Fruit fly (Drosophila melanogaster): Measurements from ENCODE around the gene sw.

Gene sw

DNA sequence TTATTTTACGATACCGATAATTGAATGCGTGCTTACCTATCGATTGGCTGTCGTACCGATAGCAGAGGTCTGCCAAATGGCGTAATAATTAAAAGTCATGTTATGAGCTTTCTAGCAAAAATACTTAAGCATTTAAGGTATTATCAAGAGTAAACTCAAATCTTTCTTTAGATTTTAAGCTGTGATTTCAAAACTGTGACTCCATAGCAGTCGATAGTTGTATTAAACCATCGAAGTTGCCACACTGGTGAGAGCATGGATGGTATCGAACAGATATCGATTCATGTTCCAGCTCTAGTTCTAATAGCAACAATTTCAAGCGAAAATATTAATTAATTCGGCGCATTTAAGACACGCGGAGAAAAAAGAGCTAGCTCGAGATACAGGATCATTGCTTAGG, 14.9 kb upstream of the sw start, which contains the start of the genes CG17068 and Rab10 (continued):
- TF ChIP-seq CG11093 (GFP tag; IDR thresholded peaks at IDR 0.05) (no peak), cato (GFP tag; optimal IDR thresholded peaks at IDR 0.05; ENCODE audit: borderline replicate concordance) (no peak), CG12104 (GFP tag; optimal IDR thresholded peaks at IDR 0.05) (no peak), oc (tag; optimal IDR thresholded peaks at IDR 0.05) (no peak), CG2199 (GFP tag; IDR thresholded peaks at IDR 0.05) (no peak), MESR4 (GFP tag; optimal IDR thresholded peaks at IDR 0.05) (no peak), dati (GFP tag; IDR thresholded peaks at IDR 0.05) (no peak), nmo (GFP tag; optimal IDR thresholded peaks at IDR 0.05) (peak; percentile 50), sc (optimal IDR thresholded peaks at IDR 0.05) (no peak), sc (GFP tag; optimal IDR thresholded peaks at IDR 0.05) (no peak), Jarid2 (GFP tag; optimal IDR thresholded peaks at IDR 0.05) (no peak), HLH3B (GFP tag; IDR thresholded peaks at IDR 0.05) (no peak), grau (tag; optimal IDR thresholded peaks at IDR 0.05) (peak; percentile 12), CG6683 (GFP tag; optimal IDR thresholded peaks at IDR 0.05) (no peak), nerfin-1 (tag; optimal IDR thresholded peaks at IDR 0.05) (no peak), CG10366 (GFP tag; IDR thresholded peaks at IDR 0.05) (no peak), emc (GFP tag; optimal IDR thresholded peaks at IDR 0.05) (no peak), Trl (optimal IDR thresholded peaks at IDR 0.05) (no peak), Trl (GFP tag; optimal IDR thresholded peaks at IDR 0.05) (peak; percentile 30), HmgZ (tag; optimal IDR thresholded peaks at IDR 0.05) (peak; percentile 19), CG9609 (GFP tag; optimal IDR thresholded peaks at IDR 0.05) (no peak), run (tag; optimal IDR thresholded peaks at IDR 0.05) (no peak), Ets65A (GFP tag) (no peak), NfI (GFP tag; optimal IDR thresholded peaks at IDR 0.05) (no peak), nau (GFP tag; optimal IDR thresholded peaks at IDR 0.05) (no peak), Oaz (GFP tag; IDR thresholded peaks at IDR 0.05) (no peak), Mrtf (GFP tag; IDR thresholded peaks at IDR 0.05) (no peak), CG3281 (GFP tag; optimal IDR thresholded peaks at IDR 0.05) (no peak), insv (GFP tag; optimal IDR thresholded peaks at IDR 0.05) (no peak), Hr51 (GFP tag; optimal IDR thresholded peaks at IDR 0.05) (no peak), bsh (GFP tag; optimal IDR thresholded peaks at IDR 0.05) (no peak), mirr (GFP tag; optimal IDR thresholded peaks at IDR 0.05) (no peak), Poxn (GFP tag; IDR thresholded peaks at IDR 0.05) (no peak), wor (GFP tag; IDR thresholded peaks at IDR 0.05) (no peak), CG11560 (tag; IDR thresholded peaks at IDR 0.05) (no peak), en (GFP tag; optimal IDR thresholded peaks at IDR 0.05) (no peak), dmrt99B (tag; optimal IDR thresholded peaks at IDR 0.05) (no peak), CG2116 (GFP tag; optimal IDR thresholded peaks at IDR 0.05) (peak; percentile 81), salm (tag; optimal IDR thresholded peaks at IDR 0.05) (no peak), vfl (GFP tag; optimal IDR thresholded peaks at IDR 0.05) (no peak), CG1529 (GFP tag; optimal IDR thresholded peaks at IDR 0.05) (no peak), Gug (GFP tag; IDR thresholded peaks at IDR 0.05) (no peak; the same call in 3 of the 4 replicates), z (GFP tag; IDR thresholded peaks at IDR 0.05) (no peak), Ssrp (tag; optimal IDR thresholded peaks at IDR 0.05) (no peak), sr (GFP tag; IDR thresholded peaks at IDR 0.05) (no peak), CG6272 (GFP tag; IDR thresholded peaks at IDR 0.05) (no peak), CG16863 (GFP tag; optimal IDR thresholded peaks at IDR 0.05) (no peak), Aef1 (GFP tag; IDR thresholded peaks at IDR 0.05) (no peak), ssp (GFP tag; IDR thresholded peaks at IDR 0.05) (no peak), sens-2 (GFP tag; IDR thresholded peaks at IDR 0.05) (no peak), CG7987 (GFP tag; optimal IDR thresholded peaks at IDR 0.05) (no peak), gsb (GFP tag; IDR thresholded peaks at IDR 0.05) (no peak), CG11504 (tag; optimal IDR thresholded peaks at IDR 0.05) (no peak)

Measured in whole organism, embryonic.